In the genomic region with DNA sequence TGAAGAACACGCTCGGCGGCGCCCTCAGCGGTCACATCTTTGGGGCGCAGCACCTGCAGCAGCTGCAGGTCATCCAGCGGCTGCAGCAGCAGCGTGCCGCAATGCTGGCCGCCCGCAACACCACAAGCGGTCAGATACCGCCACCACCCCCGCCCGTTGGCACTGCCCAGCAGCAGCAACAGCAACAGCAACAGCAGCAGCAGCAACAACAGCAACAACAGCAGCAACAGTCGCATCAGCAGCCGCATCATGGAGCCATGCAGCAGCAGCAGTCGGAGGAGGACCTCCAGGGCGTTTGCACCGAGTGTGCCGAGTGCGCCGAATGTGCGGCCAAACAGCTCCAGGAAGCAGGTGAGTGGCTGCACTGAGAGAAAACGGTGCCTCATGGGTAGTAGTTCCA, we compare ENCODE assay signal across 2 fruit fly cellular contexts.
TF ChIP-seq lines count a peak whose summit lies in the region.

No protein-coding gene starts in this region.

- TF ChIP-seq CTCF in whole organism, embryonic (GFP tag; optimal IDR thresholded peaks at IDR 0.05; lab: Kevin White, UChicago), result no peak

TF ChIP-seq in whole organism, embryonic, 481 proteins besides CTCF, POLR2A, EP300 and RAD21:
- peak; percentile 3 for TF ChIP-seq Med (GFP tag; lab: Kevin White, UChicago)
- TF ChIP-seq Ets65A (GFP tag; lab: Kevin White, UChicago), result peak; percentile 58
- TF ChIP-seq Hr78 (GFP tag; optimal IDR thresholded peaks at IDR 0.05; lab: Kevin White, UChicago), result no peak
- no peak for TF ChIP-seq ttk (GFP tag; IDR thresholded peaks at IDR 0.05; lab: Robert Waterston, UW)
- peak; percentile 31 for TF ChIP-seq Hr39 (optimal IDR thresholded peaks at IDR 0.05; lab: Kevin White, UChicago)
- no peak for TF ChIP-seq ro (GFP tag; IDR thresholded peaks at IDR 0.05; lab: Robert Waterston, UW)
TF ChIP-seq in whole organism, embryonic: peak in this region for 3.

TF ChIP-seq in whole organism, wandering third instar larva, 38 proteins besides CTCF, POLR2A, EP300 and RAD21:
- TF ChIP-seq Dfd (GFP tag; optimal IDR thresholded peaks at IDR 0.05; lab: Kevin White, UChicago) (peak; percentile 61), h (GFP tag; optimal IDR thresholded peaks at IDR 0.05; lab: Kevin White, UChicago) (no peak)
TF ChIP-seq in whole organism, wandering third instar larva: peak in this region for 1.
